Worm (Caenorhabditis elegans) whole organism, L2 larva: ENCODE measurements around the gene let-716.

Source experiments
- C34F6.9 ChIP-seq: fragments of 150-350 bp; optimal IDR thresholded peaks from 2 replicates; lab custom pipeline; 2014; ENCODE audit warnings: missing biosample characterization, missing genetic modification characterization
- R02D3.7 ChIP-seq: fragments of 150-350 bp; optimal IDR thresholded peaks from 2 replicates; lab custom pipeline; 2014; ENCODE audit warnings: missing biosample characterization, missing genetic modification characterization
- alr-1 ChIP-seq: fragments of 150-350 bp; optimal IDR thresholded peaks from 2 replicates; lab custom pipeline; 2014; ENCODE audit warnings: missing biosample characterization, missing genetic modification characterization
- aly-2 ChIP-seq: fragments of 150-350 bp; optimal IDR thresholded peaks from 2 replicates; lab custom pipeline; 2014; ENCODE audit warnings: missing biosample characterization, missing genetic modification characterization
- ama-1 ChIP-seq: fragments of 150-350 bp; optimal IDR thresholded peaks from 2 replicates; lab custom pipeline; 2018; ENCODE audit warnings: inconsistent platforms
- blmp-1 ChIP-seq: sonication (generic microtip); optimal IDR thresholded peaks from 2 replicates; lab custom pipeline; 2017; ENCODE audit warnings: missing genetic modification characterization, mild to moderate bottlenecking, missing compliant biosample characterization, antibody characterized with exemption, moderate library complexity; ENCODE audit not compliant: insufficient read depth
- ceh-16 ChIP-seq: fragments of 150-350 bp; optimal IDR thresholded peaks from 2 replicates; lab custom pipeline; 2014; ENCODE audit warnings: missing biosample characterization, missing genetic modification characterization
- ceh-82 ChIP-seq: fragments of 150-350 bp; optimal IDR thresholded peaks from 2 replicates; lab custom pipeline; 2014; ENCODE audit warnings: missing biosample characterization, missing genetic modification characterization
- crh-2 ChIP-seq: sonication (generic microtip); optimal IDR thresholded peaks from 2 replicates; lab custom pipeline; 2017; ENCODE audit warnings: missing biosample characterization, missing genetic modification characterization
- egl-27 ChIP-seq: sonication (generic microtip); optimal IDR thresholded peaks from 3 replicates; lab custom pipeline; 2017; ENCODE audit warnings: missing biosample characterization, missing genetic modification reagents, missing genetic modification characterization
- elt-1 ChIP-seq: fragments of 150-350 bp; optimal IDR thresholded peaks from 2 replicates; lab custom pipeline; 2014; ENCODE audit warnings: missing biosample characterization, missing genetic modification characterization
- elt-3 ChIP-seq: sonication (generic microtip); optimal IDR thresholded peaks from 2 replicates; lab custom pipeline; 2017; ENCODE audit warnings: missing biosample characterization, missing genetic modification characterization
- fos-1 ChIP-seq: fragments of 150-350 bp; optimal IDR thresholded peaks from 2 replicates; lab custom pipeline; 2014; ENCODE audit warnings: missing biosample characterization, missing genetic modification characterization
- gmeb-1 ChIP-seq: fragments of 150-350 bp; optimal IDR thresholded peaks from 2 replicates; lab custom pipeline; 2014; ENCODE audit warnings: missing biosample characterization, missing genetic modification characterization
- lin-11 ChIP-seq: fragments of 150-350 bp; sonication (generic microtip); optimal IDR thresholded peaks from 2 replicates; lab custom pipeline; 2014; ENCODE audit warnings: missing biosample characterization, missing genetic modification characterization, inconsistent platforms, mixed read lengths
- lin-13 ChIP-seq: fragments of 150-350 bp; optimal IDR thresholded peaks from 2 replicates; lab custom pipeline; 2014; ENCODE audit warnings: missing biosample characterization, missing genetic modification reagents, missing genetic modification characterization
- lin-39 ChIP-seq: fragments of 150-350 bp; optimal IDR thresholded peaks from 2 replicates; lab custom pipeline; 2014; ENCODE audit warnings: missing biosample characterization, missing genetic modification reagents, missing genetic modification characterization
- lsy-2 ChIP-seq, 2 experiments: fragments of 150-350 bp in 1 of 2; sonication (generic microtip) in 1 of 2; optimal IDR thresholded peaks; 2 replicates each; lab custom pipeline; 2014 to 2017; ENCODE audit warnings: missing biosample characterization in 2 of 2, missing genetic modification characterization in 2 of 2
- mbf-1 ChIP-seq: sonication (generic microtip); optimal IDR thresholded peaks from 2 replicates; lab custom pipeline; 2017; ENCODE audit warnings: missing biosample characterization, missing genetic modification characterization
- mdl-1 ChIP-seq, 2 experiments: fragments of 150-350 bp in 1 of 2; sonication (generic microtip) in 1 of 2; optimal IDR thresholded peaks; 2 replicates each; lab custom pipeline; 2017; ENCODE audit warnings: missing biosample characterization in 2 of 2, missing genetic modification characterization in 2 of 2
- nhr-11 ChIP-seq: fragments of 150-350 bp; optimal IDR thresholded peaks from 2 replicates; lab custom pipeline; 2014; ENCODE audit warnings: missing biosample characterization, missing genetic modification characterization
- nhr-12 ChIP-seq: fragments of 150-350 bp; optimal IDR thresholded peaks from 2 replicates; lab custom pipeline; 2014; ENCODE audit warnings: missing biosample characterization, missing genetic modification characterization
- nhr-129 ChIP-seq: fragments of 150-350 bp; optimal IDR thresholded peaks from 2 replicates; lab custom pipeline; 2014; ENCODE audit warnings: missing biosample characterization, missing genetic modification characterization
- nhr-21 ChIP-seq: fragments of 150-350 bp; optimal IDR thresholded peaks from 2 replicates; lab custom pipeline; 2014; ENCODE audit warnings: missing biosample characterization, missing genetic modification characterization
- nhr-23 ChIP-seq: fragments of 150-350 bp; optimal IDR thresholded peaks from 2 replicates; lab custom pipeline; 2014; ENCODE audit warnings: missing biosample characterization, missing genetic modification reagents, missing genetic modification characterization
- nhr-237 ChIP-seq: fragments of 150-350 bp; optimal IDR thresholded peaks from 2 replicates; lab custom pipeline; 2014; ENCODE audit warnings: missing biosample characterization, missing genetic modification characterization
- nhr-25 ChIP-seq: fragments of 150-350 bp; sonication (generic microtip); optimal IDR thresholded peaks from 3 replicates; lab custom pipeline; 2014; ENCODE audit warnings: missing biosample characterization, missing genetic modification characterization
- nhr-6 ChIP-seq: fragments of 150-350 bp; optimal IDR thresholded peaks from 2 replicates; lab custom pipeline; 2014; ENCODE audit warnings: missing biosample characterization, missing genetic modification characterization
- peb-1 ChIP-seq: fragments of 150-350 bp; optimal IDR thresholded peaks from 2 replicates; lab custom pipeline; 2014; ENCODE audit warnings: missing biosample characterization, missing genetic modification characterization
- sem-4 ChIP-seq: fragments of 150-350 bp; optimal IDR thresholded peaks from 2 replicates; lab custom pipeline; 2014; ENCODE audit warnings: missing biosample characterization, missing genetic modification reagents, missing genetic modification characterization
- skn-1 ChIP-seq: sonication (generic microtip); optimal IDR thresholded peaks from 2 replicates; lab custom pipeline; 2017; ENCODE audit warnings: missing biosample characterization, missing genetic modification characterization
- sma-3 ChIP-seq: sonication (generic microtip); optimal IDR thresholded peaks from 2 replicates; lab custom pipeline; 2016; ENCODE audit warnings: missing genetic modification reagents, missing genetic modification characterization, missing compliant biosample characterization
- sma-9 ChIP-seq, 2 experiments: fragments of 150-350 bp in 1 of 2; sonication (generic microtip) in 1 of 2; optimal IDR thresholded peaks; 2 replicates each; lab custom pipeline; 2014 to 2016; ENCODE audit warnings: missing genetic modification characterization in 2 of 2, mild to moderate bottlenecking in 1 of 2, missing biosample characterization in 1 of 2, missing compliant biosample characterization in 1 of 2, missing genetic modification reagents in 1 of 2, moderate library complexity in 1 of 2
- unc-39 ChIP-seq: fragments of 150-350 bp; optimal IDR thresholded peaks from 2 replicates; lab custom pipeline; 2014; ENCODE audit warnings: missing biosample characterization, missing genetic modification characterization
- unc-55 ChIP-seq: fragments of 150-350 bp; sonication (generic microtip); optimal IDR thresholded peaks from 3 replicates; lab custom pipeline; 2014; ENCODE audit warnings: missing biosample characterization, missing genetic modification reagents, missing genetic modification characterization
- zag-1 ChIP-seq: fragments of 150-350 bp; optimal IDR thresholded peaks from 2 replicates; lab custom pipeline; 2014; ENCODE audit warnings: missing biosample characterization, missing genetic modification characterization

The let-716 gene

DNA sequence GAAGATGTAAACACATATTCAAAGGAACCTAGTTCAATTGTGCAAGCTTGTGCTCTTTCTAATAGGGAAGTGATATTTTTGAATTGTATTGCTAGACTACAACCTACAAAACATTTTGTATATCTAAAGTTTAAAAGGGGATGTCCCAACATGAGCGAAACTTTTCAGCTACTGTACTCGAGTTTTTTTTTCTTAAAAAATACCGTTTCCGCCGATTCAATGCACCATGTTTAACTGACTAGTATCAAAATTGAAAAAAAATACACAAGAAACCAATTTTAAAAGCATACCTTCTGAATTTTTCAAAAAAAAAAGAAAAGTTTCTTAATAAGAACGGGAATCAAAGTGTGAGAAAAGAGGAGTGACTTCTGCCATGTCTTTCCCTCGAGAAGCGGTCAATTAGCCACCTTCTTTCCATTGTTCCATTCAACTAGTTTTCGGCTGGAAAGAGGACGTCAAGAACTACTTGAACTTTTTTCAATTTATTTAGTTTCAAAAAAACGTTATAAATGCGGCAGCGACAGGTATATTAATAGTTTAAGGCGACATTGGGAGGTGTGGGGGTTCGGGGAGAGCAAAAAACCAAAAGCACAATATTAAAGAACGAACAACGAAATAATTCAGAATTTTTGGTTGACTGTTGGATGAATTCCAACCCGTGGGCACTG is 32.1 kb downstream of the let-716 start, which contains the start of gene nas-4 (continued):
- no peak for TF ChIP-seq sem-4
- TF ChIP-seq elt-3, result no peak
- TF ChIP-seq blmp-1 (tag; lab: Kevin White, UChicago), result peak; percentile 3
- TF ChIP-seq nhr-11 (tag; lab: Kevin White, UChicago), result no peak
- TF ChIP-seq unc-55 (GFP tag; lab: Kevin White, UChicago), result peak; percentile 7

ce11 chrIII:6418254-6418653 is 34.9 kb downstream of the let-716 start:
- TF ChIP-seq sma-9 (GFP tag; optimal IDR thresholded peaks at IDR 0.05; lab: Kevin White, UChicago), result no peak
- TF ChIP-seq sma-9 (tag; optimal IDR thresholded peaks at IDR 0.05; lab: Kevin White, UChicago), result no peak
- no peak for TF ChIP-seq nhr-25
- no peak for TF ChIP-seq nhr-11 (tag; lab: Kevin White, UChicago)
- no peak for TF ChIP-seq nhr-129 (tag; lab: Kevin White, UChicago)
- TF ChIP-seq skn-1 (tag; lab: Kevin White, UChicago), result no peak
- no peak for TF ChIP-seq nhr-12 (tag; lab: Kevin White, UChicago)
- no peak for TF ChIP-seq aly-2 (tag; lab: Kevin White, UChicago)
- TF ChIP-seq mbf-1 (tag; lab: Kevin White, UChicago), result no peak

- TF ChIP-seq mdl-1 (tag; optimal IDR thresholded peaks at IDR 0.05; lab: Kevin White, UChicago), result peak in 1 of 2 experiments; percentile 19
- peak; percentile 11 for TF ChIP-seq nhr-21 (tag; lab: Kevin White, UChicago)
- peak; percentile 17 for TF ChIP-seq fos-1 (tag; lab: Kevin White, UChicago)
- peak; percentile 24 for TF ChIP-seq nhr-25
- TF ChIP-seq crh-2, result peak; percentile 4
- peak; percentile 48 for TF ChIP-seq ama-1 (lab: Kevin White, UChicago)
- TF ChIP-seq nhr-23 (tag; lab: Kevin White, UChicago), result no peak
- TF ChIP-seq R02D3.7 (tag; lab: Kevin White, UChicago), result no peak
Measured at ce11 chrIII:6419409-6419944, 36.1 kb downstream of the let-716 start, which contains the start of gene atgl-1. TSS of gene atgl-1 (minus strand) at chrIII:6419459.

ce11 chrIII:6420201-6420600 is 36.8 kb downstream of the let-716 start:
- TF ChIP-seq nhr-6 (tag; lab: Kevin White, UChicago), result no peak
- TF ChIP-seq nhr-129 (tag; lab: Kevin White, UChicago), result peak; percentile 11
- TF ChIP-seq mdl-1 (tag; optimal IDR thresholded peaks at IDR 0.05; lab: Kevin White, UChicago), result peak in 1 of 2 experiments; percentile 20
- peak; percentile 18 for TF ChIP-seq nhr-25
- TF ChIP-seq aly-2 (tag; lab: Kevin White, UChicago), result no peak
- TF ChIP-seq peb-1 (tag; lab: Kevin White, UChicago), result no peak
- no peak for TF ChIP-seq egl-27 (tag; lab: Kevin White, UChicago)
- no peak for TF ChIP-seq ceh-82 (tag; lab: Kevin White, UChicago)
- TF ChIP-seq ceh-16 (tag; lab: Kevin White, UChicago), result no peak
- TF ChIP-seq crh-2, result peak; percentile 26
- no peak for TF ChIP-seq nhr-237 (tag; lab: Kevin White, UChicago)
- no peak for TF ChIP-seq lin-13 (GFP tag; lab: Kevin White, UChicago)
- TF ChIP-seq C34F6.9 (tag; lab: Kevin White, UChicago), result no peak
- TF ChIP-seq gmeb-1 (tag; lab: Kevin White, UChicago), result no peak
- TF ChIP-seq lin-11 (tag; lab: Kevin White, UChicago), result no peak
- TF ChIP-seq nhr-23 (tag; lab: Kevin White, UChicago), result no peak
- no peak for TF ChIP-seq blmp-1 (tag; lab: Kevin White, UChicago)
- TF ChIP-seq alr-1, result no peak
- TF ChIP-seq unc-55 (GFP tag; lab: Kevin White, UChicago), result no peak
- TF ChIP-seq R02D3.7 (tag; lab: Kevin White, UChicago), result no peak
- TF ChIP-seq sma-3, result no peak
- no peak for TF ChIP-seq mbf-1 (tag; lab: Kevin White, UChicago)
- no peak for TF ChIP-seq elt-1 (tag; lab: Kevin White, UChicago)
- no peak for TF ChIP-seq sem-4
- TF ChIP-seq nhr-21 (tag; lab: Kevin White, UChicago), result no peak
- peak; percentile 3 for TF ChIP-seq sma-9 (GFP tag; optimal IDR thresholded peaks at IDR 0.05; lab: Kevin White, UChicago)
- no peak for TF ChIP-seq sma-9 (tag; optimal IDR thresholded peaks at IDR 0.05; lab: Kevin White, UChicago)
- no peak for TF ChIP-seq lsy-2 (tag; optimal IDR thresholded peaks at IDR 0.05; lab: Kevin White, UChicago)
- no peak for TF ChIP-seq ama-1 (lab: Kevin White, UChicago)
- no peak for TF ChIP-seq elt-3
- no peak for TF ChIP-seq lin-39 (tag; lab: Kevin White, UChicago)
- no peak for TF ChIP-seq nhr-12 (tag; lab: Kevin White, UChicago)
- TF ChIP-seq unc-39, result no peak
- TF ChIP-seq fos-1 (tag; lab: Kevin White, UChicago), result peak; percentile 2
- no peak for TF ChIP-seq nhr-11 (tag; lab: Kevin White, UChicago)
- no peak for TF ChIP-seq zag-1 (tag; lab: Kevin White, UChicago)
